Worm (Caenorhabditis elegans): ENCODE measurements around the gene str-46.

Gene str-46

ce11 chrV:2920125-2920524 lies 20.4 kb upstream of the str-46 start:
- no peak for TF ChIP-seq lin-11 (tag; optimal IDR thresholded peaks at IDR 0.05)
- TF ChIP-seq mab-5 (tag; optimal IDR thresholded peaks at IDR 0.05) = no peak
- TF ChIP-seq nhr-12 (tag; optimal IDR thresholded peaks at IDR 0.05) = no peak
- no peak for TF ChIP-seq dmd-4 (tag; optimal IDR thresholded peaks at IDR 0.05)
- TF ChIP-seq ztf-4 (tag; optimal IDR thresholded peaks at IDR 0.05) = no peak
- no peak for TF ChIP-seq skn-1 (tag; optimal IDR thresholded peaks at IDR 0.05)
- no peak for TF ChIP-seq elt-3 (tag; optimal IDR thresholded peaks at IDR 0.05)
- no peak for TF ChIP-seq Y55F3AM.14 (GFP tag; optimal IDR thresholded peaks at IDR 0.05)
- no peak for TF ChIP-seq lin-13 (GFP tag; optimal IDR thresholded peaks at IDR 0.05)
- TF ChIP-seq mdl-1 (tag; optimal IDR thresholded peaks at IDR 0.05) = no peak
- no peak for TF ChIP-seq fos-1 (tag; optimal IDR thresholded peaks at IDR 0.05)
- TF ChIP-seq nhr-25 (tag; optimal IDR thresholded peaks at IDR 0.05) = no peak
- no peak for TF ChIP-seq mbf-1 (tag; optimal IDR thresholded peaks at IDR 0.05)
- no peak for TF ChIP-seq crh-2 (tag; optimal IDR thresholded peaks at IDR 0.05)
- no peak for TF ChIP-seq nhr-237 (tag; optimal IDR thresholded peaks at IDR 0.05)

ce11 chrV:2913948-2914347 lies 14.2 kb upstream of the str-46 start, which contains the start of gene srh-146:
srh-146 (plus strand) TSS chrV:2914248.
- TF ChIP-seq egl-27 (tag; optimal IDR thresholded peaks at IDR 0.05) = no peak
- TF ChIP-seq nhr-77 (tag; optimal IDR thresholded peaks at IDR 0.05) = no peak
- TF ChIP-seq nhr-10 (tag; optimal IDR thresholded peaks at IDR 0.05) = no peak
- no peak for TF ChIP-seq skn-1 (tag; optimal IDR thresholded peaks at IDR 0.05)
- TF ChIP-seq ztf-11 (tag; optimal IDR thresholded peaks at IDR 0.05) = no peak

- TF ChIP-seq nhr-23 (tag; optimal IDR thresholded peaks at IDR 0.05) (no peak), sem-4 (tag; optimal IDR thresholded peaks at IDR 0.05) (no peak), ZK546.5 (tag; optimal IDR thresholded peaks at IDR 0.05) (no peak), ztf-1 (GFP tag; conservative IDR thresholded peaks at IDR 0.05) (no peak), unc-62 (GFP tag; optimal IDR thresholded peaks at IDR 0.05) (no peak), nhr-12 (tag; optimal IDR thresholded peaks at IDR 0.05) (no peak), nhr-77 (tag; optimal IDR thresholded peaks at IDR 0.05) (no peak), unc-55 (GFP tag; optimal IDR thresholded peaks at IDR 0.05) (no peak)
These were observed 13.1 kb upstream of the str-46 start, which contains the start of gene C31B8.9 for ce11 chrV:2912901-2913300. C31B8.9 (minus strand) TSS chrV:2913001.

- TF ChIP-seq F13H6.1 (tag; optimal IDR thresholded peaks at IDR 0.05) = no peak
- TF ChIP-seq elt-3 (tag; optimal IDR thresholded peaks at IDR 0.05) = no peak
- TF ChIP-seq blmp-1 (tag; optimal IDR thresholded peaks at IDR 0.05; ENCODE audit: insufficient read depth) = no peak
- TF ChIP-seq gmeb-1 (tag; optimal IDR thresholded peaks at IDR 0.05) = no peak
- no peak for TF ChIP-seq dmd-4 (tag; optimal IDR thresholded peaks at IDR 0.05)
- no peak for TF ChIP-seq snpc-4 (tag; optimal IDR thresholded peaks at IDR 0.05)
- no peak for TF ChIP-seq lin-13 (GFP tag; optimal IDR thresholded peaks at IDR 0.05)
- no peak for TF ChIP-seq sem-4 (tag; optimal IDR thresholded peaks at IDR 0.05)
- TF ChIP-seq nhr-12 (tag; optimal IDR thresholded peaks at IDR 0.05) = no peak
- no peak for TF ChIP-seq elt-1 (tag; optimal IDR thresholded peaks at IDR 0.05)
- no peak for TF ChIP-seq Y55F3AM.14 (GFP tag; optimal IDR thresholded peaks at IDR 0.05)
- TF ChIP-seq nhr-10 (tag; optimal IDR thresholded peaks at IDR 0.05) = no peak
- no peak for TF ChIP-seq nhr-25 (tag; optimal IDR thresholded peaks at IDR 0.05)
- TF ChIP-seq mab-5 (tag; optimal IDR thresholded peaks at IDR 0.05) = no peak
- no peak for TF ChIP-seq nhr-129 (tag; optimal IDR thresholded peaks at IDR 0.05)
- no peak for TF ChIP-seq ceh-16 (tag; optimal IDR thresholded peaks at IDR 0.05)
These were observed 9.8 kb upstream of the str-46 start, which contains the start of gene zmp-3 for ce11 chrV:2909525-2909924. zmp-3 (minus strand) TSS chrV:2909625.

ce11 chrV:2903227-2903626 lies 3.5 kb upstream of the str-46 start, which contains the start of gene C31B8.7:
C31B8.7 (minus strand) TSS chrV:2903327.
- TF ChIP-seq lin-39 (tag; optimal IDR thresholded peaks at IDR 0.05) (no peak), nhr-21 (tag; optimal IDR thresholded peaks at IDR 0.05) (no peak), zag-1 (tag; optimal IDR thresholded peaks at IDR 0.05) (no peak), snpc-4 (tag; optimal IDR thresholded peaks at IDR 0.05) (no peak), nhr-25 (tag; optimal IDR thresholded peaks at IDR 0.05) (no peak)

Measured in whole organism, L2 larva.